Fruit fly (Drosophila melanogaster): ENCODE measurements around the gene ssx.

The ssx gene

DNA sequence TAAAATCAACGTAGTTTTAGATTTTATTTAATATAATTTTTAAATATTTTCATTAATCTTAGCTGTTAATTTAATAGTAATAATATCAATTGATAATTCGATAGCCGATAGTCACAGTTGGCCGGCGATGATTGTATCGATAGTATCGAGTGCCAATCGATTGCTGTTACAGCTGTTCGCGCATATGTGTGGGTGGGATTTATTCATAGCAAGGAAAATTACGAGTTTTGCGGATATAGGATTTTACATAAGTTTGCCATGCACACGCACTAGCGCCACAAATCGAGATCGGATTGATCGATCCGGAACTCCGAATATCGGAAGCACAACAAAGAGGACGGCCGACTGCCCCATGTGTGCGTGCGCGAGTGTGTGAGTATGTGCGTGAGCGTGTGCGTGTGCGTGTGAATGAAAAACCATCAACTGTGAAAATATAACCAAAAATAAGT, 28.4 kb upstream of the ssx start, which contains the start of gene Naa30A (continued):
- peak; percentile 42 for TF ChIP-seq HmgZ (tag; optimal IDR thresholded peaks at IDR 0.05)
- TF ChIP-seq aop (GFP tag; IDR thresholded peaks at IDR 0.05), result no peak
- no peak for TF ChIP-seq nom (GFP tag; optimal IDR thresholded peaks at IDR 0.05)
- no peak for TF ChIP-seq jing (GFP tag; optimal IDR thresholded peaks at IDR 0.05)
- no peak for TF ChIP-seq CG4328 (GFP tag; optimal IDR thresholded peaks at IDR 0.05)
- TF ChIP-seq salm (tag; optimal IDR thresholded peaks at IDR 0.05), result no peak
- TF ChIP-seq ab (GFP tag; optimal IDR thresholded peaks at IDR 0.05), result no peak
- TF ChIP-seq sisA (GFP tag; IDR thresholded peaks at IDR 0.05), result no peak
- peak; percentile 44 for TF ChIP-seq CG2712 (tag; optimal IDR thresholded peaks at IDR 0.05)
- no peak for TF ChIP-seq usp (GFP tag; optimal IDR thresholded peaks at IDR 0.05)
- TF ChIP-seq MBD-R2 (GFP tag; IDR thresholded peaks at IDR 0.05), result peak; percentile 87
- no peak for TF ChIP-seq CG16863 (GFP tag; optimal IDR thresholded peaks at IDR 0.05)
- TF ChIP-seq CG11398 (GFP tag; optimal IDR thresholded peaks at IDR 0.05), result no peak
- TF ChIP-seq sug (tag; optimal IDR thresholded peaks at IDR 0.05), result peak; percentile 13
- no peak for TF ChIP-seq CG17612 (GFP tag; IDR thresholded peaks at IDR 0.05)
- no peak for TF ChIP-seq CG6254 (GFP tag; optimal IDR thresholded peaks at IDR 0.05)
- no peak for TF ChIP-seq nau (GFP tag; optimal IDR thresholded peaks at IDR 0.05)
- no peak for TF ChIP-seq cato (GFP tag; optimal IDR thresholded peaks at IDR 0.05; ENCODE audit: borderline replicate concordance)
- no peak for TF ChIP-seq Hand (GFP tag; optimal IDR thresholded peaks at IDR 0.05)
- no peak for TF ChIP-seq CG17568 (GFP tag; optimal IDR thresholded peaks at IDR 0.05)
- no peak for TF ChIP-seq disco-r (GFP tag; optimal IDR thresholded peaks at IDR 0.05)
- no peak for TF ChIP-seq Lim3 (GFP tag; IDR thresholded peaks at IDR 0.05)
- TF ChIP-seq psq (GFP tag; optimal IDR thresholded peaks at IDR 0.05), result no peak
- no peak for TF ChIP-seq hth (optimal IDR thresholded peaks at IDR 0.05)
- no peak for TF ChIP-seq chn (GFP tag; optimal IDR thresholded peaks at IDR 0.05)
- no peak for TF ChIP-seq NC2β (GFP tag; optimal IDR thresholded peaks at IDR 0.05)
- TF ChIP-seq CG4730 (GFP tag; IDR thresholded peaks at IDR 0.05), result no peak
- TF ChIP-seq tap (tag; optimal IDR thresholded peaks at IDR 0.05), result no peak
- no peak for TF ChIP-seq vvl (GFP tag; IDR thresholded peaks at IDR 0.05)
- no peak for TF ChIP-seq dan (GFP tag; IDR thresholded peaks at IDR 0.05)
- no peak for TF ChIP-seq CG12104 (GFP tag; optimal IDR thresholded peaks at IDR 0.05)
- TF ChIP-seq dimm (GFP tag; IDR thresholded peaks at IDR 0.05), result no peak
- TF ChIP-seq chif (GFP tag; optimal IDR thresholded peaks at IDR 0.05), result no peak
- no peak for TF ChIP-seq crc (GFP tag; optimal IDR thresholded peaks at IDR 0.05)
- no peak for TF ChIP-seq onecut (GFP tag; IDR thresholded peaks at IDR 0.05)
- no peak for TF ChIP-seq ci (GFP tag; IDR thresholded peaks at IDR 0.05)
- peak; percentile 86 for TF ChIP-seq Hr39 (optimal IDR thresholded peaks at IDR 0.05)
- no peak for TF ChIP-seq CG10959 (GFP tag; IDR thresholded peaks at IDR 0.05)
- no peak for TF ChIP-seq gcm (GFP tag; optimal IDR thresholded peaks at IDR 0.05)
- peak in 1 of 2 experiments; percentile 51 for TF ChIP-seq Pdp1 (GFP tag; optimal IDR thresholded peaks at IDR 0.05)
- TF ChIP-seq CG4854 (GFP tag; optimal IDR thresholded peaks at IDR 0.05), result no peak
- no peak for TF ChIP-seq CG10366 (GFP tag; IDR thresholded peaks at IDR 0.05)
- TF ChIP-seq emc (GFP tag; optimal IDR thresholded peaks at IDR 0.05), result no peak
- peak; percentile 11 for TF ChIP-seq bcd (GFP tag; optimal IDR thresholded peaks at IDR 0.05)
- TF ChIP-seq CG13624 (GFP tag; optimal IDR thresholded peaks at IDR 0.05), result no peak
- peak; percentile 94 for TF ChIP-seq nerfin-2 (GFP tag; IDR thresholded peaks at IDR 0.05; ENCODE audit: partially characterized antibody)
- no peak for TF ChIP-seq so (GFP tag; IDR thresholded peaks at IDR 0.05)
- TF ChIP-seq tll (GFP tag; optimal IDR thresholded peaks at IDR 0.05), result no peak
- TF ChIP-seq Chrac-16 (GFP tag; optimal IDR thresholded peaks at IDR 0.05), result no peak
- TF ChIP-seq Ada2b (GFP tag; IDR thresholded peaks at IDR 0.05), result no peak
- TF ChIP-seq tin (GFP tag; optimal IDR thresholded peaks at IDR 0.05), result no peak
- TF ChIP-seq tna (GFP tag; IDR thresholded peaks at IDR 0.05; ENCODE audit: partially characterized antibody), result peak; percentile 94
- TF ChIP-seq zf30C (GFP tag; optimal IDR thresholded peaks at IDR 0.05), result no peak

Data from whole organism, embryonic.